Fruit fly (Drosophila melanogaster): ENCODE data around the gene Sema1a.

The Sema1a gene

dm6 chr2L:8535394-8536176 lies 6.4 kb upstream of the Sema1a start (continued):
- TF ChIP-seq sim (GFP tag; IDR thresholded peaks at IDR 0.05): peak; percentile 61; the same call in 1 of the 2 replicates
- TF ChIP-seq Bdp1 (GFP tag; optimal IDR thresholded peaks at IDR 0.05): peak; percentile 57
- TF ChIP-seq CG2875 (GFP tag; optimal IDR thresholded peaks at IDR 0.05): peak; percentile 81
- TF ChIP-seq CG14014 (GFP tag; IDR thresholded peaks at IDR 0.05): peak; percentile 63; the same call in 1 of the 2 replicates
- TF ChIP-seq stc (GFP tag; IDR thresholded peaks at IDR 0.05): peak; percentile 67
- no peak; the same call in 1 of the 2 replicates for TF ChIP-seq Awh (GFP tag; IDR thresholded peaks at IDR 0.05)
- TF ChIP-seq CG17802 (tag; optimal IDR thresholded peaks at IDR 0.05): peak; percentile 52
- peak; percentile 96 for TF ChIP-seq CG17829 (tag; optimal IDR thresholded peaks at IDR 0.05)
- TF ChIP-seq ab (GFP tag; optimal IDR thresholded peaks at IDR 0.05): peak; percentile 28
- TF ChIP-seq CG15011 (GFP tag; optimal IDR thresholded peaks at IDR 0.05): peak; percentile 47
- TF ChIP-seq nerfin-2 (GFP tag; IDR thresholded peaks at IDR 0.05; ENCODE audit: partially characterized antibody): no peak
- no peak for TF ChIP-seq CG7963 (GFP tag; IDR thresholded peaks at IDR 0.05; ENCODE audit: partially characterized antibody)
- peak; percentile 44 for TF ChIP-seq ac (GFP tag; optimal IDR thresholded peaks at IDR 0.05)
- peak; percentile 81 for TF ChIP-seq twi (tag; optimal IDR thresholded peaks at IDR 0.05)
- peak; percentile 22 for TF ChIP-seq CG11398 (GFP tag; optimal IDR thresholded peaks at IDR 0.05)
- TF ChIP-seq NC2β (GFP tag; optimal IDR thresholded peaks at IDR 0.05): no peak
- TF ChIP-seq CkIIα-i1 (GFP tag; IDR thresholded peaks at IDR 0.05): no peak
- peak in 1 of 2 experiments; percentile 96 for TF ChIP-seq Hr51 (GFP tag; optimal IDR thresholded peaks at IDR 0.05)
- TF ChIP-seq E2f1 (GFP tag; IDR thresholded peaks at IDR 0.05): peak; percentile 84
- TF ChIP-seq pnt (GFP tag; optimal IDR thresholded peaks at IDR 0.05): peak; percentile 0
- TF ChIP-seq Myb (GFP tag; optimal IDR thresholded peaks at IDR 0.05): peak; percentile 14
- TF ChIP-seq sens-2 (GFP tag; IDR thresholded peaks at IDR 0.05): 0 out of 2 replicates have a peak, but pooled peaks have one; percentile 9
- no peak for TF ChIP-seq dimm (GFP tag; IDR thresholded peaks at IDR 0.05)
- peak; percentile 94 for TF ChIP-seq Ets65A (GFP tag)
- TF ChIP-seq Nf-YA (GFP tag; IDR thresholded peaks at IDR 0.05): peak; percentile 26; the same call in 1 of the 2 replicates
- TF ChIP-seq CG12391 (tag; optimal IDR thresholded peaks at IDR 0.05): peak; percentile 94
- peak; percentile 65 for TF ChIP-seq MTF-1 (GFP tag; optimal IDR thresholded peaks at IDR 0.05; ENCODE audit: borderline replicate concordance)
- peak; percentile 17 for TF ChIP-seq fu2 (GFP tag; optimal IDR thresholded peaks at IDR 0.05)
- no peak for TF ChIP-seq bbx (GFP tag; IDR thresholded peaks at IDR 0.05; ENCODE audit: partially characterized antibody)
- TF ChIP-seq repo (GFP tag; optimal IDR thresholded peaks at IDR 0.05): no peak
- peak; percentile 44 for TF ChIP-seq schlank (tag; optimal IDR thresholded peaks at IDR 0.05)
- TF ChIP-seq CG43689 (GFP tag; IDR thresholded peaks at IDR 0.05): peak; percentile 61
- TF ChIP-seq CG7745 (tag; optimal IDR thresholded peaks at IDR 0.05): no peak
- TF ChIP-seq MESR4 (GFP tag; optimal IDR thresholded peaks at IDR 0.05): no peak
- peak; percentile 69 for TF ChIP-seq ssp (GFP tag; IDR thresholded peaks at IDR 0.05)
- TF ChIP-seq pzg (GFP tag; optimal IDR thresholded peaks at IDR 0.05): no peak
- TF ChIP-seq ewg (GFP tag; optimal IDR thresholded peaks at IDR 0.05): peak; percentile 78
- peak; percentile 76; the same call in 1 of the 3 replicates for TF ChIP-seq CG11093 (GFP tag; IDR thresholded peaks at IDR 0.05)
- TF ChIP-seq gt (GFP tag; IDR thresholded peaks at IDR 0.05): no peak
- TF ChIP-seq CG6689 (GFP tag; IDR thresholded peaks at IDR 0.05): peak; percentile 85
- TF ChIP-seq Lim3 (GFP tag; IDR thresholded peaks at IDR 0.05): no peak
- TF ChIP-seq CG8478 (optimal IDR thresholded peaks at IDR 0.05): no peak
- no peak; the same call in 2 of the 3 replicates for TF ChIP-seq z (GFP tag; IDR thresholded peaks at IDR 0.05)
- TF ChIP-seq CG10147 (GFP tag; optimal IDR thresholded peaks at IDR 0.05): peak; percentile 92
- TF ChIP-seq lbe (GFP tag; optimal IDR thresholded peaks at IDR 0.05): peak; percentile 59
- TF ChIP-seq grn (GFP tag; optimal IDR thresholded peaks at IDR 0.05): no peak
- peak; percentile 78 for TF ChIP-seq CG3847 (GFP tag; IDR thresholded peaks at IDR 0.05)
- no peak for TF ChIP-seq Atf3 (GFP tag; optimal IDR thresholded peaks at IDR 0.05)
- peak; percentile 22 for TF ChIP-seq CG3838 (GFP tag; optimal IDR thresholded peaks at IDR 0.05)
- TF ChIP-seq Dip3 (GFP tag; optimal IDR thresholded peaks at IDR 0.05): peak; percentile 38

All from whole organism, embryonic.